Worm (Caenorhabditis elegans): Measurements from ENCODE around the gene mbk-2.

ce11 chrIV:12967303-12967702 is 41.7 kb upstream of the mbk-2 start:
- no peak for TF ChIP-seq elt-3 (tag; optimal IDR thresholded peaks at IDR 0.05)
- TF ChIP-seq mab-5 (tag; optimal IDR thresholded peaks at IDR 0.05) = no peak
- no peak for TF ChIP-seq ztf-11 (tag; optimal IDR thresholded peaks at IDR 0.05)
- no peak for TF ChIP-seq ceh-43 (GFP tag; optimal IDR thresholded peaks at IDR 0.05)
- no peak for TF ChIP-seq mep-1 (tag; optimal IDR thresholded peaks at IDR 0.05)
- TF ChIP-seq ceh-83 (GFP tag; optimal IDR thresholded peaks at IDR 0.05) = no peak
- TF ChIP-seq ceh-39 (tag; optimal IDR thresholded peaks at IDR 0.05) = no peak
- no peak for TF ChIP-seq cnd-1 (tag; optimal IDR thresholded peaks at IDR 0.05)
- no peak for TF ChIP-seq blmp-1 (tag; optimal IDR thresholded peaks at IDR 0.05)
- no peak for TF ChIP-seq unc-39 (tag; optimal IDR thresholded peaks at IDR 0.05)
